Fruit fly (Drosophila melanogaster): ENCODE results near the gene Sfp84E.

Sfp84E gene

DNA sequence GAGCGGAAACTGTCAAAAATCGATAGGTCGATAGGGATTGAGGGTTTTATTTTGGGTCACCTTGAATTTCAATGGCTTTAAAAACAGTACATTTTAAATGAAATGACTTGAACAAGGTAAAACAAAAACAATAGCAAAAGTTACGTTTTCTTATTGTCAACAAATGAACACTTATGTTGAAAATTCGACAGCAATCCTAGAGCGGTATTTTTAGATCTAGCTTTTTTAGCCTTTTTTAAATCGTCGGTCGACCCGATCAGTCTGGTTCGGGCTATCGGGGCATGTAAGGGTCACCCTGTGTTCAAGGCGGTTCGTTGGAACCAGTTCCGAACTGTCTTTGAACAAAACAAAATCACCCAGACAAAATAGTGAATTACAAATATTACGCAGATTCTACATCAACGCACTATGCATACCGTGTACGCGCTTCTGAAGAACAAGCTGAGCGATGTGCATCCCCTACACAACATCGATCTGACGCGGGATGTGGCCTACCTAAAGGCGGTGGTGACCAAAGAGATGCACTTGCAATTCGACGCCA lies 29.0 kb upstream of the Sfp84E start, which contains the start of the genes CG11052 and CG3223 (continued):
- peak; percentile 16 for TF ChIP-seq tin (GFP tag; optimal IDR thresholded peaks at IDR 0.05)
- peak; percentile 58 for TF ChIP-seq stwl (tag; optimal IDR thresholded peaks at IDR 0.05)
- no peak for TF ChIP-seq CG1602 (GFP tag; optimal IDR thresholded peaks at IDR 0.05)

DNA sequence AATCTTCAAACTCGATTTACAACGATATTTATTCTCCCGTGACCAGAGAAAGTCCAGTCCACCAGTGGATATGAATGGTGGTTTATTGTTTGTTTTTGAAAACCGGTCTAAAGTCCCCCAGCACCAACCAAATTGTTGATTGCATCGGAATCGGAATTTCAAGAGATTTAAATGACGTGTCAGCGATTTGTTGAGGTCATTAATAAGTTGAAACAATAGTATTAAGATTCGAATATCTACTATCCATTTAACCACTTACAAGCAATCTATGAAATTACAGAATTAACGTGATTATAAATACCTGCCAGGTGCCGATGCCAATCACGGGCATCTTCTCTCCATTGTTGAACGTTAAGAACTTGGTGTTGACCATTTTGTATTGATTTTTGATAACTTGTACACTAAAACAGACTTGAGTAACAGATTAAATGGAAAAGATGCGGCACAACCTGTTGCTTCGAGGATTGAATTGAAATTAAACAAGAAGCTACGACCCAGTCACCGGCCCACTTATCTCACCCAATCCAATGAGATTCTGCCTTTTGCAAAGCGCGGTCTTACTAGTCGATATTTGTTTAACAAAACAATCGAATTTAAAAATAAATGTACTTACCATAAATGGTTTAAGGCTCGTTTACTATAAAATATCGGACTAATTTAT lies 27.6 kb upstream of the Sfp84E start, which contains the start of gene CG2767:
TSS of gene CG2767 (minus strand) at position 516 of the 661 bp plus-strand sequence.
- TF ChIP-seq wek (GFP tag; optimal IDR thresholded peaks at IDR 0.05) (no peak), CG12942 (GFP tag; optimal IDR thresholded peaks at IDR 0.05) (no peak), cad (GFP tag; optimal IDR thresholded peaks at IDR 0.05) (no peak), CG15514 (GFP tag; optimal IDR thresholded peaks at IDR 0.05) (peak; percentile 89), oc (tag; optimal IDR thresholded peaks at IDR 0.05) (peak; percentile 12), lbe (GFP tag; optimal IDR thresholded peaks at IDR 0.05) (peak; percentile 27), NK7.1 (GFP tag; optimal IDR thresholded peaks at IDR 0.05) (no peak), emc (GFP tag; optimal IDR thresholded peaks at IDR 0.05) (no peak), CG15601 (tag; optimal IDR thresholded peaks at IDR 0.05) (peak; percentile 73), ftz-f1 (GFP tag; optimal IDR thresholded peaks at IDR 0.05) (no peak), YL-1 (GFP tag; optimal IDR thresholded peaks at IDR 0.05) (peak; percentile 12), Dref (GFP tag; IDR thresholded peaks at IDR 0.05) (peak; percentile 69), HLH54F (GFP tag; optimal IDR thresholded peaks at IDR 0.05) (no peak), Sox102F (GFP tag; optimal IDR thresholded peaks at IDR 0.05) (no peak), CG13287 (GFP tag; IDR thresholded peaks at IDR 0.05; ENCODE audit: partially characterized antibody) (peak; percentile 34; the same call in 1 of the 2 replicates), stc (GFP tag; IDR thresholded peaks at IDR 0.05) (no peak), CkIIα-i1 (GFP tag; IDR thresholded peaks at IDR 0.05) (no peak), CG17385 (GFP tag; optimal IDR thresholded peaks at IDR 0.05) (no peak), chn (GFP tag; optimal IDR thresholded peaks at IDR 0.05) (peak; percentile 59), Bgb (GFP tag; IDR thresholded peaks at IDR 0.05; ENCODE audit: partially characterized antibody) (peak; percentile 11; the same call in 1 of the 2 replicates), Myb (GFP tag; optimal IDR thresholded peaks at IDR 0.05) (peak; percentile 44), CG1602 (GFP tag; optimal IDR thresholded peaks at IDR 0.05) (no peak), CG1024 (GFP tag; IDR thresholded peaks at IDR 0.05) (no peak), Fer3 (tag; optimal IDR thresholded peaks at IDR 0.05) (no peak), Dll (GFP tag; IDR thresholded peaks at IDR 0.05; ENCODE audit: partially characterized antibody) (0 out of 4 replicates have a peak, but pooled peaks have one; percentile 24), sc (optimal IDR thresholded peaks at IDR 0.05) (no peak), sc (GFP tag; optimal IDR thresholded peaks at IDR 0.05) (no peak), sens (GFP tag) (peak; percentile 40), CG1233 (GFP tag; optimal IDR thresholded peaks at IDR 0.05) (no peak), scrt (GFP tag; optimal IDR thresholded peaks at IDR 0.05) (peak; percentile 85), CG11504 (tag; optimal IDR thresholded peaks at IDR 0.05) (no peak), bowl (GFP tag; IDR thresholded peaks at IDR 0.05) (no peak), CG31441 (GFP tag; IDR thresholded peaks at IDR 0.05) (no peak), CG9797 (GFP tag; optimal IDR thresholded peaks at IDR 0.05) (peak; percentile 45), CG6791 (GFP tag; IDR thresholded peaks at IDR 0.05; ENCODE audit: partially characterized antibody) (no peak), wdn (GFP tag; IDR thresholded peaks at IDR 0.05) (no peak), Sry-δ (GFP tag; optimal IDR thresholded peaks at IDR 0.05) (no peak), Opbp (GFP tag; IDR thresholded peaks at IDR 0.05; ENCODE audit: partially characterized antibody) (peak; percentile 8; the same call in 2 of the 3 replicates), CG11560 (tag; IDR thresholded peaks at IDR 0.05) (peak; percentile 87; the same call in 1 of the 3 replicates), CG6272 (GFP tag; IDR thresholded peaks at IDR 0.05) (no peak), CG4854 (GFP tag; optimal IDR thresholded peaks at IDR 0.05) (no peak), HmgZ (tag; optimal IDR thresholded peaks at IDR 0.05) (no peak), gfzf (GFP tag; optimal IDR thresholded peaks at IDR 0.05) (peak; percentile 74), Dp (GFP tag; optimal IDR thresholded peaks at IDR 0.05) (peak; percentile 84), pzg (GFP tag; optimal IDR thresholded peaks at IDR 0.05) (peak; percentile 56)
